Worm (Caenorhabditis elegans) whole organism, L3 larva: ENCODE measurements around the gene cts-1.

ENCODE experiments used
- daf-12 ChIP-seq: fragments of 150-350 bp; optimal IDR thresholded peaks from 2 replicates; lab custom pipeline; 2014; ENCODE audit warnings: missing biosample characterization, missing genetic modification reagents, missing genetic modification characterization
- pqm-1 ChIP-seq: fragments of 150-350 bp; optimal IDR thresholded peaks from 2 replicates; lab custom pipeline; 2017; ENCODE audit warnings: missing biosample characterization, missing genetic modification characterization, inconsistent platforms
- skn-1 ChIP-seq: fragments of 150-350 bp; optimal IDR thresholded peaks from 2 replicates; lab custom pipeline; 2014; ENCODE audit warnings: missing biosample characterization, missing genetic modification characterization
- snpc-4 ChIP-seq: fragments of 150-350 bp; optimal IDR thresholded peaks from 2 replicates; lab custom pipeline; 2014; ENCODE audit warnings: missing biosample characterization, missing genetic modification characterization
- unc-62 ChIP-seq: fragments of 150-350 bp; sonication (generic microtip); optimal IDR thresholded peaks from 4 replicates; lab custom pipeline; 2014; ENCODE audit warnings: missing biosample characterization, missing genetic modification reagents, missing genetic modification characterization

DNA sequence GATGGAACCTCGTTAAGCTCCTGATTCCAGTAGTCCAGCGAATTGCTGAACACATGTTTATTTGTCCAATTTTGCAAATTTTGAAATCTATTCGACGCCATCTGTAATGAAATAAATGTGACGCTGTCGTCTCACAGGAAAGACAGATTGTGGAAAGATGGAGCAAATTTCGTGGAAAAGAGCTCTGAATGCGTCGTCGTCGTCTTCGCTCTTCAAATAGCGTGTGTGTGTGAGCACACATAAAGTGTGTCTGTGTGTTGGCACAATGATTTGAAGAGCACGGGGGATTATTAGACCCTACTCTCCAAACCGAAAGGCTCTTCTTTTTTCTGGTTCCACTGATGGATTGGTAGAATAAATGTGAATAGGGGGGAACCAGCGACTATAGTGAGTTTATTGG, 30.3 kb downstream of the cts-1 start, which contains the start of gene unc-47:
- no peak for TF ChIP-seq unc-62 (GFP tag; lab: Kevin White, UChicago)
- TF ChIP-seq skn-1 (tag; lab: Kevin White, UChicago), result no peak
- no peak for TF ChIP-seq pqm-1
- no peak for TF ChIP-seq daf-12 (tag; lab: Kevin White, UChicago)
- TF ChIP-seq snpc-4 (tag; lab: Kevin White, UChicago), result no peak
